Worm (Caenorhabditis elegans): ENCODE data around the gene ZK512.10.

Gene ZK512.10

ce11 chrIII:9125789-9126304 lies 4.8 kb upstream of the ZK512.10 start, which contains the start of gene sec-16A.1:
TSS of gene sec-16A.1 (plus strand) at chrIII:9125839.
- TF ChIP-seq nhr-76 (tag; optimal IDR thresholded peaks at IDR 0.05), result no peak
- no peak for TF ChIP-seq fkh-10 (GFP tag; optimal IDR thresholded peaks at IDR 0.05)
- TF ChIP-seq nhr-25 (tag; optimal IDR thresholded peaks at IDR 0.05), result peak; percentile 46
- TF ChIP-seq nhr-23 (tag; optimal IDR thresholded peaks at IDR 0.05), result peak; percentile 82
- TF ChIP-seq nfya-1 (tag; optimal IDR thresholded peaks at IDR 0.05; ENCODE audit: insufficient read depth), result peak; percentile 37
- TF ChIP-seq nhr-43 (tag; optimal IDR thresholded peaks at IDR 0.05; ENCODE audit: poor library complexity, severe bottlenecking), result peak; percentile 40
- no peak for TF ChIP-seq lsy-12 (tag; optimal IDR thresholded peaks at IDR 0.05)
- TF ChIP-seq sea-2 (GFP tag; optimal IDR thresholded peaks at IDR 0.05), result no peak
- peak; percentile 11 for TF ChIP-seq hmg-11 (tag; optimal IDR thresholded peaks at IDR 0.05)
- no peak for TF ChIP-seq nhr-12 (tag; optimal IDR thresholded peaks at IDR 0.05)
- TF ChIP-seq nhr-77 (tag; optimal IDR thresholded peaks at IDR 0.05), result no peak
- no peak for TF ChIP-seq egl-5 (tag; optimal IDR thresholded peaks at IDR 0.05)
- no peak for TF ChIP-seq jun-1 (tag; optimal IDR thresholded peaks at IDR 0.05)
- TF ChIP-seq pqm-1 (tag; optimal IDR thresholded peaks at IDR 0.05), result no peak
- no peak for TF ChIP-seq mdl-1 (tag; optimal IDR thresholded peaks at IDR 0.05)
- TF ChIP-seq mml-1 (tag; optimal IDR thresholded peaks at IDR 0.05), result no peak
- TF ChIP-seq elt-2 (tag; optimal IDR thresholded peaks at IDR 0.05), result peak; percentile 27

DNA sequence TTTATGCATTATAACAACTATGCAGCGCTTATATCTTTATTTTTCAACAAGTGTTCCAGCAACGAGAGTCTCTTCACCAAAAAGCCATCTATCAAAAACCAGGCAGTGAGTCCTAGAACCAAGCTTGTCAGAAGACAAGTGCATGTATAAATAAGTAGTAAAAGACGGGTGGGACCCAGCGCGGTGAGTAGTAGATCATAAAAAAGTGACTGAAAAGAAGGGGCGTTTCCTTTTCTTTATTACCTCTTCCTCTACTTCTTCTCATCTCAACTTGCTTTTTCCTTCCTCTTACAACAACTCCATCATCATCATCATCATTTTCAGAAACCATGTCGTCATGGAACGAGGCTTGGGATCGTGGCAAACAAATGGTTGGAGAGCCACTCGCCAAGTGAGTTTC lies 5.9 kb downstream of the ZK512.10 start, which contains the start of gene eat-4:
TSS of gene eat-4 (plus strand) at position 301 of the 400 bp plus-strand sequence.
- TF ChIP-seq nhr-43 (tag; optimal IDR thresholded peaks at IDR 0.05; ENCODE audit: poor library complexity, severe bottlenecking), result no peak
- TF ChIP-seq nhr-11 (tag; optimal IDR thresholded peaks at IDR 0.05), result no peak
- no peak for TF ChIP-seq nhr-23 (tag; optimal IDR thresholded peaks at IDR 0.05)
- no peak for TF ChIP-seq nhr-12 (tag; optimal IDR thresholded peaks at IDR 0.05)
- no peak for TF ChIP-seq hmg-11 (tag; optimal IDR thresholded peaks at IDR 0.05)
- no peak for TF ChIP-seq mml-1 (tag; optimal IDR thresholded peaks at IDR 0.05)
- TF ChIP-seq fkh-10 (GFP tag; optimal IDR thresholded peaks at IDR 0.05), result no peak
- TF ChIP-seq ztf-11 (tag; optimal IDR thresholded peaks at IDR 0.05), result no peak
- TF ChIP-seq nhr-76 (tag; optimal IDR thresholded peaks at IDR 0.05), result no peak
- no peak for TF ChIP-seq lsy-12 (tag; optimal IDR thresholded peaks at IDR 0.05)
- no peak for TF ChIP-seq pha-4 (tag; optimal IDR thresholded peaks at IDR 0.05)
- TF ChIP-seq daf-12 (tag; optimal IDR thresholded peaks at IDR 0.05), result no peak
- no peak for TF ChIP-seq nhr-77 (tag; optimal IDR thresholded peaks at IDR 0.05)
- TF ChIP-seq nfya-1 (tag; optimal IDR thresholded peaks at IDR 0.05; ENCODE audit: insufficient read depth), result no peak

- TF ChIP-seq nhr-76 (tag; optimal IDR thresholded peaks at IDR 0.05) (no peak), R02D3.7 (tag; optimal IDR thresholded peaks at IDR 0.05) (no peak), pha-4 (tag; optimal IDR thresholded peaks at IDR 0.05) (no peak), nhr-23 (tag; optimal IDR thresholded peaks at IDR 0.05) (no peak), ceh-9 (tag; optimal IDR thresholded peaks at IDR 0.05) (no peak), nhr-11 (tag; optimal IDR thresholded peaks at IDR 0.05) (no peak), lin-15B (tag; optimal IDR thresholded peaks at IDR 0.05) (no peak), unc-39 (tag; optimal IDR thresholded peaks at IDR 0.05) (no peak)
Measured at ce11 chrIII:9138601-9139000, 7.9 kb downstream of the ZK512.10 start, which contains the start of gene ZK512.7. TSS of gene ZK512.7 (minus strand) at chrIII:9138701.

DNA sequence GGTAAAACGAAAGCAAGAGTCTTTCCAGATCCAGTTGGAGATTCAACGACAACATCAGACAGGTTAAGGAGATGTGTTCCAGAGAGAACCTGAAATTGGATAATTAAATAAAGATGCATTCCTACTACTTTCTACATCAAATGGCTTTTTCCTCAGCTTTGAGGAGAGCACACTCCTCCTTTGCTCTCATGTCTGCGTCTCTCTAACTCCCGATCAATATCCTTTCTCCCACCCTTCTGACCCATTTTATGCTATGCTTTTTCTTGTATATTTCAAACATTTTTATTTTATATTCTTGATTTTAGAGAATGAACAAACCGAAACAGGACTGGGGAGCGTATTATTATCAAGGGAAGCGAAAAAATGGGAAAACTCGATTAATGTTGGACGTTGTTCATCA lies 13.2 kb downstream of the ZK512.10 start, which contains the start of gene ZK512.11:
TSS of gene ZK512.11 (plus strand) at position 301 of the 400 bp plus-strand sequence.
- TF ChIP-seq mdl-1 (tag; optimal IDR thresholded peaks at IDR 0.05), result no peak
- no peak for TF ChIP-seq tbx-2 (tag; optimal IDR thresholded peaks at IDR 0.05)
- no peak for TF ChIP-seq zag-1 (tag; optimal IDR thresholded peaks at IDR 0.05)
- peak; percentile 7 for TF ChIP-seq hmg-11 (tag; optimal IDR thresholded peaks at IDR 0.05)
- no peak for TF ChIP-seq ceh-82 (tag; optimal IDR thresholded peaks at IDR 0.05)
- no peak for TF ChIP-seq elt-1 (tag; optimal IDR thresholded peaks at IDR 0.05)
- TF ChIP-seq ztf-11 (tag; optimal IDR thresholded peaks at IDR 0.05), result no peak
- peak; percentile 11 for TF ChIP-seq nfya-1 (tag; optimal IDR thresholded peaks at IDR 0.05; ENCODE audit: insufficient read depth)
- TF ChIP-seq ama-1 (optimal IDR thresholded peaks at IDR 0.05), result no peak
- TF ChIP-seq jun-1 (tag; optimal IDR thresholded peaks at IDR 0.05), result no peak
- TF ChIP-seq daf-12 (tag; optimal IDR thresholded peaks at IDR 0.05), result no peak
- TF ChIP-seq fos-1 (tag; optimal IDR thresholded peaks at IDR 0.05), result no peak
- no peak for TF ChIP-seq unc-62 (GFP tag; optimal IDR thresholded peaks at IDR 0.05)
- no peak for TF ChIP-seq nhr-28 (tag; optimal IDR thresholded peaks at IDR 0.05)
